Worm (Caenorhabditis elegans) whole organism, young adult: ENCODE data around the gene nasp-2.

Experiments used
- B0035.1 ChIP-seq: sonication (generic microtip); optimal IDR thresholded peaks from 2 replicates; lab custom pipeline; 2016; ENCODE audit warnings: missing genetic modification characterization, mild to moderate bottlenecking, missing compliant biosample characterization, missing genotype, missing genetic modification reagents
- B0336.3 ChIP-seq: fragments of 200-800 bp; sonication (Bioruptor generic); IDR thresholded peaks from 2 replicates; pipeline ENCODE4 v1.3.6; 2022; ENCODE audit warnings: missing genetic modification characterization, missing compliant biosample characterization
- C17E4.6 ChIP-seq: fragments of 200-800 bp; sonication (Bioruptor generic); IDR thresholded peaks from 2 replicates; pipeline ENCODE4 v1.3.6; 2022; ENCODE audit warnings: missing genetic modification reagents, missing genetic modification characterization, missing compliant biosample characterization
- D2030.7 ChIP-seq: fragments of 200-800 bp; sonication (Bioruptor generic); IDR thresholded peaks from 2 replicates; pipeline ENCODE4 v1.3.6; 2022; ENCODE audit warnings: missing genetic modification reagents, missing genetic modification characterization, missing compliant biosample characterization
- F10E7.11 ChIP-seq: sonication (generic microtip); optimal IDR thresholded peaks from 2 replicates; lab custom pipeline; 2017; ENCODE audit warnings: mild to moderate bottlenecking, missing genetic modification characterization, moderate library complexity, missing compliant biosample characterization
- F22D6.2 ChIP-seq: sonication (generic microtip); optimal IDR thresholded peaks from 2 replicates; lab custom pipeline; 2016; ENCODE audit warnings: mild to moderate bottlenecking, missing genetic modification characterization, missing compliant biosample characterization
- F33H1.4 ChIP-seq: fragments of 200-800 bp; sonication (Bioruptor generic); IDR thresholded peaks from 2 replicates; pipeline ENCODE4 v1.3.6; 2022; ENCODE audit warnings: missing genetic modification reagents, missing genetic modification characterization, missing compliant biosample characterization
- F52B5.7 ChIP-seq: sonication (generic microtip); optimal IDR thresholded peaks from 2 replicates; lab custom pipeline; 2016; ENCODE audit warnings: mild to moderate bottlenecking, missing genetic modification characterization, missing compliant biosample characterization
- T07F8.4 ChIP-seq: sonication (generic microtip); optimal IDR thresholded peaks from 2 replicates; lab custom pipeline; 2016; ENCODE audit warnings: mild to moderate bottlenecking, missing genetic modification characterization, moderate library complexity, missing compliant biosample characterization
- Y53G8AR.9 ChIP-seq: fragments of 200-800 bp; sonication (Bioruptor generic); conservative IDR thresholded peaks from 2 replicates; pipeline ENCODE4 v1.3.6; 2022; ENCODE audit warnings: missing genetic modification reagents, missing genetic modification characterization, missing compliant biosample characterization
- Y56A3A.18 ChIP-seq: fragments of 200-800 bp; sonication (Bioruptor generic); IDR thresholded peaks from 2 replicates; pipeline ENCODE4 v1.3.6; 2022; ENCODE audit warnings: missing genetic modification reagents, missing genetic modification characterization, missing compliant biosample characterization
- Y95B8A.8 ChIP-seq: fragments of 200-800 bp; sonication (Bioruptor generic); IDR thresholded peaks from 2 replicates; pipeline ENCODE4 v1.3.6; 2022; ENCODE audit warnings: missing genetic modification reagents, missing genetic modification characterization, missing compliant biosample characterization
- attf-3 ChIP-seq: fragments of 200-800 bp; sonication (Bioruptor generic); conservative IDR thresholded peaks from 2 replicates; pipeline ENCODE4 v1.3.6; 2022; ENCODE audit warnings: missing genetic modification reagents, missing genetic modification characterization, missing compliant biosample characterization
- attf-5 ChIP-seq: fragments of 200-800 bp; sonication (Bioruptor generic); optimal IDR thresholded peaks from 2 replicates; lab custom pipeline; 2018; ENCODE audit warnings: mild to moderate bottlenecking, missing genetic modification characterization, missing compliant biosample characterization
- bed-1 ChIP-seq: fragments of 200-800 bp; sonication (Bioruptor generic); IDR thresholded peaks from 2 replicates; pipeline ENCODE4 v1.3.6; 2022; ENCODE audit warnings: missing genetic modification reagents, missing genetic modification characterization, missing compliant biosample characterization
- bed-2 ChIP-seq: fragments of 200-800 bp; sonication (Bioruptor generic); IDR thresholded peaks from 2 replicates; pipeline ENCODE4 v1.3.6; 2022; ENCODE audit warnings: missing genetic modification reagents, missing genetic modification characterization, missing compliant biosample characterization
- ceh-100 ChIP-seq: fragments of 200-800 bp; sonication (Bioruptor generic); IDR thresholded peaks from 2 replicates; pipeline ENCODE4 v1.3.6; 2022; ENCODE audit warnings: missing genetic modification reagents, missing genetic modification characterization, missing compliant biosample characterization
- ceh-27 ChIP-seq: fragments of 200-800 bp; sonication (Bioruptor generic); optimal IDR thresholded peaks from 2 replicates; lab custom pipeline; 2018; ENCODE audit warnings: mild to moderate bottlenecking, missing genetic modification characterization, moderate library complexity, missing compliant biosample characterization
- ceh-91 ChIP-seq: fragments of 200-800 bp; sonication (Bioruptor generic); IDR thresholded peaks from 2 replicates; pipeline ENCODE4 v1.3.6; 2022; ENCODE audit warnings: missing genetic modification reagents, missing genetic modification characterization, missing compliant biosample characterization
- egrh-3 ChIP-seq: fragments of 200-800 bp; sonication (Bioruptor generic); IDR thresholded peaks from 2 replicates; pipeline ENCODE4 v1.3.6; 2022; ENCODE audit warnings: missing genetic modification reagents, missing genetic modification characterization, missing compliant biosample characterization
- ekl-4 ChIP-seq: fragments of 200-800 bp; sonication (Bioruptor generic); IDR thresholded peaks from 2 replicates; pipeline ENCODE4 v1.3.6; 2022; ENCODE audit warnings: missing genetic modification reagents, missing genetic modification characterization, missing compliant biosample characterization
- ets-4 ChIP-seq: fragments of 200-800 bp; sonication (Bioruptor generic); optimal IDR thresholded peaks from 2 replicates; lab custom pipeline; 2018; ENCODE audit warnings: mild to moderate bottlenecking, missing genetic modification characterization, missing compliant biosample characterization
- fkh-3 ChIP-seq: sonication (generic microtip); optimal IDR thresholded peaks from 2 replicates; lab custom pipeline; 2016; ENCODE audit warnings: mild to moderate bottlenecking, missing genetic modification characterization, missing compliant biosample characterization
- hmg-1.2 ChIP-seq: fragments of 200-800 bp; sonication (Bioruptor generic); IDR thresholded peaks from 2 replicates; pipeline ENCODE4 v1.3.6; 2022; ENCODE audit warnings: missing genetic modification reagents, missing genetic modification characterization, missing compliant biosample characterization
- hmg-20 ChIP-seq: fragments of 200-800 bp; sonication (Bioruptor generic); IDR thresholded peaks from 2 replicates; pipeline ENCODE4 v1.3.6; 2022; ENCODE audit warnings: missing genetic modification reagents, missing genetic modification characterization, missing compliant biosample characterization
- hrde-1 ChIP-seq: sonication (generic microtip); optimal IDR thresholded peaks from 2 replicates; lab custom pipeline; 2016; ENCODE audit warnings: missing genetic modification characterization, mild to moderate bottlenecking, missing compliant biosample characterization, moderate library complexity, missing genotype, missing genetic modification reagents, borderline replicate concordance
- hsf-1 ChIP-seq: fragments of 200-800 bp; sonication (Bioruptor generic); IDR thresholded peaks from 2 replicates; pipeline ENCODE4 v1.3.6; 2022; ENCODE audit warnings: missing genetic modification reagents, missing genetic modification characterization, missing compliant biosample characterization
- lag-1 ChIP-seq: fragments of 200-800 bp; sonication (Bioruptor generic); IDR thresholded peaks from 2 replicates; pipeline ENCODE4 v1.3.6; 2022; ENCODE audit warnings: missing genetic modification reagents, missing genetic modification characterization, missing compliant biosample characterization
- let-526 ChIP-seq: fragments of 200-800 bp; sonication (Bioruptor generic); IDR thresholded peaks from 2 replicates; pipeline ENCODE4 v1.3.6; 2022; ENCODE audit warnings: missing genetic modification reagents, missing genetic modification characterization, missing compliant biosample characterization
- lin-35 ChIP-seq, 3 experiments: fragments of 150-350 bp in 2 of 3; sonication (generic microtip) in 1 of 3; optimal IDR thresholded peaks; 2 replicates each; lab custom pipeline; 2014 to 2018; ENCODE audit warnings: missing biosample characterization in 3 of 3, missing genetic modification characterization in 3 of 3, missing genetic modification reagents in 3 of 3
- lin-54 ChIP-seq: fragments of 200-800 bp; sonication (Bioruptor generic); optimal IDR thresholded peaks from 2 replicates; lab custom pipeline; 2018; ENCODE audit warnings: mild to moderate bottlenecking, missing genetic modification characterization, missing compliant biosample characterization
- madf-3 ChIP-seq: fragments of 200-800 bp; sonication (Bioruptor generic); IDR thresholded peaks from 2 replicates; pipeline ENCODE4 v1.3.6; 2022; ENCODE audit warnings: missing genetic modification reagents, missing genetic modification characterization, missing compliant biosample characterization
- madf-8 ChIP-seq: fragments of 200-800 bp; sonication (Bioruptor generic); conservative IDR thresholded peaks from 2 replicates; pipeline ENCODE4 v1.3.6; 2022; ENCODE audit warnings: missing genetic modification reagents, missing genetic modification characterization, missing compliant biosample characterization
- nfya-2 ChIP-seq: fragments of 200-800 bp; sonication (Bioruptor generic); IDR thresholded peaks from 2 replicates; pipeline ENCODE4 v1.3.6; 2022; ENCODE audit warnings: missing genetic modification reagents, missing genetic modification characterization, missing compliant biosample characterization
- nhr-120 ChIP-seq: fragments of 200-800 bp; sonication (Bioruptor generic); IDR thresholded peaks from 2 replicates; pipeline ENCODE4 v1.3.6; 2022; ENCODE audit warnings: missing genetic modification characterization, missing compliant biosample characterization
- nhr-179 ChIP-seq: sonication (generic microtip); optimal IDR thresholded peaks from 2 replicates; lab custom pipeline; 2016; ENCODE audit warnings: mild to moderate bottlenecking, missing genetic modification characterization, missing compliant biosample characterization
- pbrm-1 ChIP-seq: fragments of 200-800 bp; sonication (Bioruptor generic); IDR thresholded peaks from 2 replicates; pipeline ENCODE4 v1.3.6; 2022; ENCODE audit warnings: missing genetic modification reagents, missing genetic modification characterization, missing compliant biosample characterization
- pha-4 ChIP-seq: fragments of 150-350 bp; sonication (generic microtip); optimal IDR thresholded peaks from 2 replicates; lab custom pipeline; 2014; ENCODE audit warnings: missing biosample characterization, missing genetic modification reagents, missing genetic modification characterization
- repo-1 ChIP-seq: sonication (generic microtip); optimal IDR thresholded peaks from 2 replicates; lab custom pipeline; 2017; ENCODE audit warnings: mild to moderate bottlenecking, missing genetic modification characterization, missing compliant biosample characterization
- snpc-1.1 ChIP-seq: sonication (generic microtip); optimal IDR thresholded peaks from 2 replicates; lab custom pipeline; 2017; ENCODE audit warnings: missing genetic modification characterization, mild to moderate bottlenecking, missing compliant biosample characterization, antibody characterized with exemption, moderate library complexity, missing genotype, missing genetic modification reagents; ENCODE audit not compliant: insufficient read depth
- snpc-3.4 ChIP-seq: sonication (generic microtip); optimal IDR thresholded peaks from 2 replicates; lab custom pipeline; 2017; ENCODE audit warnings: missing genetic modification characterization, mild to moderate bottlenecking, missing compliant biosample characterization, antibody characterized with exemption, moderate library complexity, missing genotype, missing genetic modification reagents
- snpc-4 ChIP-seq, 5 experiments: fragments of 150-350 bp in 1 of 5; sonication (generic microtip) in 4 of 5; optimal IDR thresholded peaks; 2 replicates each; lab custom pipeline; 2014 to 2018; ENCODE audit warnings: missing genetic modification characterization in 5 of 5, missing biosample characterization in 3 of 5, antibody characterized with exemption in 2 of 5, mild to moderate bottlenecking in 2 of 5, missing compliant biosample characterization in 2 of 5, missing genotype in 2 of 5, moderate library complexity in 2 of 5, missing genetic modification reagents in 1 of 5
- tlf-1 ChIP-seq: fragments of 200-800 bp; sonication (Bioruptor generic); optimal IDR thresholded peaks from 2 replicates; lab custom pipeline; 2018; ENCODE audit warnings: mild to moderate bottlenecking, missing genetic modification characterization, missing compliant biosample characterization
- unc-130 ChIP-seq: sonication (generic microtip); optimal IDR thresholded peaks from 2 replicates; lab custom pipeline; 2016; ENCODE audit warnings: missing genetic modification reagents, missing genetic modification characterization, missing compliant biosample characterization
- xnd-1 ChIP-seq: sonication (generic microtip); optimal IDR thresholded peaks from 2 replicates; lab custom pipeline; 2016; ENCODE audit warnings: missing genotype, missing genetic modification reagents, missing genetic modification characterization, missing compliant biosample characterization
- ztf-25 ChIP-seq: fragments of 200-800 bp; sonication (Bioruptor generic); IDR thresholded peaks from 2 replicates; pipeline ENCODE4 v1.3.6; 2022; ENCODE audit warnings: missing genetic modification reagents, missing genetic modification characterization, missing compliant biosample characterization

Gene nasp-2

DNA sequence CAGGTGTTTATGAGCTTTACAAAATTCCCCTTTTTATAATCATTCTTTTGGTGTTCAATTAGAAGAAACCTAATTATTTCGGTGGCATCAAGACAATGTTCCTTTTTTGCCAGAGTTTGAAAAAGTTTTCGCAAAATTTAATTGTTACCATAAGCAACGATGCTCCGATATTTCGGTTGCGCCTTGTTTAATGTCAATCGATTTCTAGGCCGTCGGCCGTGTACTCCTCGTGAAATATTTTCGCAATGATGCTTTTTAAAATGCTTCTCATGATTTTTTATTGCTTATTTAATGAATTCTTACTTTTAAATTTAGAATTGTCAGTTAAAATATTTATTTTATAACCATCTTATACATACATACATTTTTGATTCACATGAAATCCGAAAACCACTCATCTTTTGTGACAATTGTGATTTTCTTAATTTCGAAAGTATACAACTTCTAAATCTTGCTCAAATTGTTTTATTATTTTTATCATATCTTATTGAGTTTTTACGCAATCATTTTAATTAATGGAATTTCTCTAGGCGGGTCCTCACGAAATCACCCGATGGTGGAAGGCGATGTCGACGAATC lies 1.1 kb upstream of the nasp-2 start, which contains the start of gene C50B6.3 (continued):
- TF ChIP-seq hmg-20 (GFP tag; lab: Robert Waterston, UW) (no peak), nfya-2 (GFP tag; lab: Robert Waterston, UW) (no peak), egrh-3 (GFP tag; lab: Robert Waterston, UW) (no peak), F33H1.4 (GFP tag; lab: Robert Waterston, UW) (peak; percentile 64), bed-2 (GFP tag; lab: Robert Waterston, UW) (0 out of 2 replicates have a peak, but pooled peaks have one; percentile 23), T07F8.4 (no peak), snpc-4 (GFP tag; optimal IDR thresholded peaks at IDR 0.05; lab: Kevin White, UChicago) (no peak), snpc-4 (tag; optimal IDR thresholded peaks at IDR 0.05; lab: Kevin White, UChicago) (peak in 2 of 4 experiments; percentile 31 to 45), madf-3 (GFP tag; lab: Robert Waterston, UW) (0 out of 2 replicates have a peak, but pooled peaks have one; percentile 33), B0035.1 (tag; lab: Kevin White, UChicago) (no peak), C17E4.6 (no peak), lin-35 (GFP tag; optimal IDR thresholded peaks at IDR 0.05; lab: Kevin White, UChicago) (peak in 1 of 3 experiments; percentile 72), F22D6.2 (tag; lab: Kevin White, UChicago) (no peak), nhr-120 (no peak), attf-3 (GFP tag; lab: Robert Waterston, UW) (peak; percentile 99), nhr-179 (no peak), attf-5 (GFP tag; lab: Kevin White, UChicago) (peak; percentile 41), ceh-91 (peak; percentile 47; the same call in 1 of the 2 replicates), fkh-3 (no peak), madf-8 (peak; percentile 27; the same call in 1 of the 2 replicates), snpc-3.4 (peak; percentile 42), ceh-27 (GFP tag; lab: Kevin White, UChicago) (peak; percentile 82)

DNA sequence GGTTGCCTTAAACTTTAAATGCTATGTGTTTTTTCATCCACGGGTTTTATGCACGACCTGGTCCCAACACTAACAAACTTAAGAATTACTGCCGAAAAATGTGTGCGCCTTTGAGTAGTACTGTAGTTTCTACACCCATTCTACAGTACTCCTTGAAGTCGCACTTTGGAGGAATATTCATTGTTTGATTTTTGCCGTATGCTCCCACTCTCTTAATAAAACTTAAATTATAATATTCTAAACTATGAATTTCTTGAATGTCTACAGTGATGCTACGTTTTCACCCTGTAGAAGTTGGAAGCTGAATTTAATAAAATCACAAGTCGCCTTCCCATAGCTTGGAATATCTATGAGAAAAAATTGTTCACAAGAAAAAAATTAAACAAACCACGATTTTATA lies 2.3 kb downstream of the nasp-2 start:
- TF ChIP-seq Y95B8A.8 (GFP tag; lab: Robert Waterston, UW) (0 out of 2 replicates have a peak, but pooled peaks have one; percentile 48), lin-54 (GFP tag; lab: Kevin White, UChicago) (peak; percentile 25), madf-3 (GFP tag; lab: Robert Waterston, UW) (peak; percentile 63; the same call in 1 of the 2 replicates), lag-1 (GFP tag; lab: Robert Waterston, UW) (no peak), ceh-100 (no peak), pha-4 (tag; lab: Kevin White, UChicago) (no peak), hsf-1 (peak; percentile 68), xnd-1 (tag; lab: Kevin White, UChicago) (peak; percentile 11), F52B5.7 (tag; lab: Kevin White, UChicago) (peak; percentile 21), tlf-1 (GFP tag; lab: Kevin White, UChicago) (peak; percentile 54), ekl-4 (GFP tag; lab: Robert Waterston, UW) (peak; percentile 72; the same call in 1 of the 2 replicates), D2030.7 (peak; percentile 54; the same call in 1 of the 2 replicates), ets-4 (GFP tag; lab: Kevin White, UChicago) (no peak), Y53G8AR.9 (peak; percentile 43; the same call in 1 of the 2 replicates), bed-1 (GFP tag; lab: Robert Waterston, UW) (no peak), repo-1 (tag; lab: Kevin White, UChicago) (peak; percentile 20), Y56A3A.18 (GFP tag; lab: Robert Waterston, UW) (no peak), ztf-25 (0 out of 2 replicates have a peak, but pooled peaks have one; percentile 53), F10E7.11 (tag; lab: Kevin White, UChicago) (no peak), hrde-1 (peak; percentile 78), F33H1.4 (GFP tag; lab: Robert Waterston, UW) (peak; percentile 29), pbrm-1 (GFP tag; lab: Robert Waterston, UW) (no peak), hmg-1.2 (peak; percentile 36; the same call in 1 of the 2 replicates), snpc-1.1 (tag; lab: Kevin White, UChicago) (no peak), unc-130 (peak; percentile 13), nhr-120 (no peak), B0336.3 (peak; percentile 47; the same call in 1 of the 2 replicates), let-526 (GFP tag; lab: Robert Waterston, UW) (no peak)
